Fruit fly (Drosophila melanogaster) ovary, adult (tissue): ENCODE results near the gene CG2887.

ENCODE experiments used
- CG17801 ChIP-seq: fragments of 200-800 bp; optimal IDR thresholded peaks from 2 replicates; lab custom pipeline; 2019; ENCODE audit warnings: missing biosample characterization, mild to moderate bottlenecking, missing genetic modification characterization, moderate library complexity; ENCODE audit not compliant: partially characterized antibody

CG2887 gene

DNA sequence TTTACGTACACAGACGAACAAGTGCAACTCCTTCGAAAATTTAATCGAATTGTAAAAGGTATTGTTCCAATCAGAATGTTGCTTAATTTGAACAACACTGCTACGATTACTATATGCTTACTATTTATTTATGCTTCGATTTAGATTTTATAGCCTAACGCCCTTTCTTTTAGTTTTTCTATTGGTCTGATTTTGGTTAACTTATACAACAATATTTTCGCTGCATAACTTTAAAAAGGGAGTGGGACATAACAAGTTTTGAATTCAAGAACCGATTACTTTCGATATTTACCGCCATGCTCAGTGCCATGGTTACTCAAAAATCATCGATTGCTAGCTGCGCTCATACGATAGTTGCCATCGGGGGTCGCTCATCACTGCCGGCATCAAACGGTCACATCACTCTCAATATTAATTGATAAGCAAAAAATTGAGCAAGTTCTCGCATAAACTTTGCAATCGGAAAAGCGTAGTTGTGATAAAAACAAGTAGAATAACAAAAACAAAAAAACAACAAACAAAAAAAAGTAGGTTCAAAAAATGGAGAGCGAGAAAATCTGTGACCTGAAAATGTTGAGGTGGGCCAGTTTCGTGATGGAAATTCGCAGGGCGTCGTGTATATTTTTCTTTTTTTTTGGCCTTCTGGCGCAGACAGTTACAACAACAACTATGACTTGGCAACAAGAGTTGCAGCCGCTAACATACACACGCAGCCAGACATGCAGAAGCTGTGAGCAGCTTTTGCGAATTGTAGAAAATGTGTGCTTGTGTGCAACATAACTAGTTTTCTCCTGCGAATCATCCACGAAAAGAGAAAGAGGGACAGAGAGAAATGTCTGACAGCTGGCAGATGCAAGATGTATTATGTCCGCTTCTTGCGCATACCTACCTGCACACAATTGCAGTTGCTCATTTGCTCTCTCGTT, at the start of gene CG2887, which contains the start of gene PPP4R2r:
CG2887 (minus strand) TSS at position 51 of the 926 bp plus-strand sequence.
PPP4R2r (plus strand) TSS at position 396 of the 926 bp plus-strand sequence.
- TF ChIP-seq CG17801 = peak; percentile 64

DNA sequence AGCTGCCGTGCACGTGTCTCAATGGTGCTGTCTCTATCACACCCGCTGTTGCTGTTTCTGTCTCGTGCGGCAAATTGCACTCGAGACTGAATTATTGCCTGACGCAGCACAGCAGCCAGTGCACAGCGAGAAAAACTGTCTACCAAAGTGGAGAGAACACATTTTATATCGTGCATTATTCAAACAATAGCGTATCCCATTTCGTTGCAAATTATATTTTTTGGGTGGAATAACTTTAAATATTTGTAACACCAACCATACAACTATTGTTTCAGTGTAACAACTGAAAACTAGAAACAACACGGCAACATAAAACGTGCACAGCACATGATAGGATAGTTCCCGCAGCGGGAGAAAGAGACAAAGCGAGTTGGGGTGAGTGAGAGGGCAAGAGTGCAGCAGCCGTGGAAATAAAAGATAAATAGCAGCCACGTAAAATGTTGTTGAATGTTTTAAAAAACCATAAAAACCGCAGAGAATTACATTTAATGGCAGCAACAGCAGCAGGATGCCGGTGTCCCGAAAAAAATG, 37.1 kb upstream of the CG2887 start:
- no peak for TF ChIP-seq CG17801

DNA sequence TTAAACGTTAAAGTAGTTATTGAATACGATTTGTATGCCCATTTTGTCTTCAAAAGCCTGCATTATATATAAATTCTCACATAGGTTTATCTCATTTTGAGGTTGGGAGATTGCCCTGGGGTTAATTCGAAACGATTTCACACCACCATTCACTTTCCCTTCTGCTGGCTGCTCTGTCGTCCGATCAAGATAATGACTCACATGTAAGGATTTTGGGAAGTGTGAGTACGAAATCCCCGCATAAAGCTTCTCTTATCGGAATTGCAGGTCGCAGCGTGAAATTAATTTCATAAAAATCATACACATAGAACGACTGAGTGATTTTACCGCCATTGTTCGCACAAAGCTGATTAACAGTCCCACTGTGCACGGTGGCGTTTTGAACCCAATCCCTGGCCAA, 36.6 kb upstream of the CG2887 start:
- no peak for TF ChIP-seq CG17801

DNA sequence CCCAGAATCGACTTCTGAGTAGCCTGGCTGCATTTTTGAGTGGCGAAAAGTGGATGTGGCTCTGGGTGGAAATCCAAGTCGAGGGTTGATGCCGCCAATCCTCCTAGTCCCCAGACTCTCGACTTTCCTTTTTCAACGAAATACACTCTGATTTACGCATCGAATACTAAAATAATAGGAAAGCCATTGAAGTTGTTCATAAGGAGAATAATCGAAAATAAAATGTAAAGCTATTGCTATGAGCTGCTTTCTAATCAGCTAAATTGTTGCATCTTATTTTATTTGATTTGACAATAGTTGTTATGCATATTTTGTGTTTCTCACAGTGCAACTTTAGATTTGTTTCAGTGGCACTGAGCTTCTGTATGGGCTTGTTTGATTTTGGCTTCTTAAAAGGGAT, 35.3 kb upstream of the CG2887 start:
- no peak for TF ChIP-seq CG17801

DNA sequence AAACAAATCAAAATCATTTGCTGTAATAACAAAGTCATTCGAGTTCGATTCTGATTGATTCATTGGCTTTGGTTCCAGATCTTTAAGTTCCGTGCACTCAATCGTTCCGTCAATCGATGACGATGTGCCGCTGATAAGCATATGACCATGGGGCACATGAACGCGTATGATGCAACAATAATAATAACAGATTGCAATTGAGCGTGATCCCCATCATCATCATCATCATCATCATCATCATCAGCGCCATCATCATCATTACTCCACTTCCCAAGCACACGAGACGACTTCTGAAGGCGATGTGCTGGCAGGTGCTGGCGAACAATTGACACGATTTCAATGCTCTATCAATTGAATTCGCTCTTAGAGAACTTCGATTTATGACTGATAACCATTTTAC, 18.0 kb upstream of the CG2887 start:
- no peak for TF ChIP-seq CG17801

DNA sequence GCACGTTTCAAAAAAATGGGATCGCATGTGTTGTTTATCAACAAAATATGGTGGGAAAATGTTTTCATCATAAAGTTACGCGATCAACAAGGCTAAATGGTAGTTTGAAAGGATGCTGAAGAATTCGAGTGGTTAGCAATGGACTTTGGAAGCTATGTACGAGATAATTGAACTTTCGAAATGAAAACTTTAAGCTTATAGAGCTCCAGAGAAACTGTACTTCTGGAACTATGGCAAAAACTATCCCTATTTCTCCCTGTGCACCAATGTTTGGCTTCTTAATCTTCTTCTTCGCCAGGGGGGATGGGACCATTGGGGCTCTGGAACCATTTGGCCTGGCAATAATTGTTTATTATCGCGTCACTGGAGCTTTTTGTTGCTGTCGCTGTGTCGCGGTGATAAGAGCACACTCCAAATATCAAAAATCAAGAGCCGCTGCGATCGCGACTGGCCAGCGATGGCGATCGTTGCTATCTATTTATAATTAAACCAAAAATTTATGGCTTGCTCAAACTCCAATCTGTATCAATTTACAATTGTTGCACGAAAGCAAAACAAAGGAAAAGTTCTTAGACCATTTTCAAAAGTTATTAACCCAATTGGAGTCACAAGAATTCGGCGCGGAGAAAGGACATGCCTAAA, 9.8 kb upstream of the CG2887 start:
- TF ChIP-seq CG17801 = no peak

DNA sequence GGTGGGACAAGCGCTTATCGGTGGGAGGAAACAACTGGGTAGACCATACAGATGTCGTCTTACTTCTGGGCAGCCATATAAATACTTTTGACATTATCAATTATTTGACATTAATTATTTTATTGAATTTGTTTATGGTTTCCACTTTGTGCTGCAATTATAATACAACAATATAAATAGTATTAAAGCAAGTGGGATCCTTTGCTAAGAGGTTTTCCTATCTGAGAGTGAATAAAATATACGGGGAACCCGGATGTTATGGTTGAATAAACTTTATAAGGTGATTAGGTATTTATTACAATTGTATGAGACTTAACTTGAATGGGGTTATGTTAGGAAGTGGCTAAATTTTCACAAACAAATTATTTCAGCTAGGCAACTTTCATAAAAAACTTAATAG, 8.8 kb upstream of the CG2887 start, which contains the start of gene CG32687:
CG32687 (minus strand) TSS at position 101 of the 400 bp plus-strand sequence.
- TF ChIP-seq CG17801 = no peak

DNA sequence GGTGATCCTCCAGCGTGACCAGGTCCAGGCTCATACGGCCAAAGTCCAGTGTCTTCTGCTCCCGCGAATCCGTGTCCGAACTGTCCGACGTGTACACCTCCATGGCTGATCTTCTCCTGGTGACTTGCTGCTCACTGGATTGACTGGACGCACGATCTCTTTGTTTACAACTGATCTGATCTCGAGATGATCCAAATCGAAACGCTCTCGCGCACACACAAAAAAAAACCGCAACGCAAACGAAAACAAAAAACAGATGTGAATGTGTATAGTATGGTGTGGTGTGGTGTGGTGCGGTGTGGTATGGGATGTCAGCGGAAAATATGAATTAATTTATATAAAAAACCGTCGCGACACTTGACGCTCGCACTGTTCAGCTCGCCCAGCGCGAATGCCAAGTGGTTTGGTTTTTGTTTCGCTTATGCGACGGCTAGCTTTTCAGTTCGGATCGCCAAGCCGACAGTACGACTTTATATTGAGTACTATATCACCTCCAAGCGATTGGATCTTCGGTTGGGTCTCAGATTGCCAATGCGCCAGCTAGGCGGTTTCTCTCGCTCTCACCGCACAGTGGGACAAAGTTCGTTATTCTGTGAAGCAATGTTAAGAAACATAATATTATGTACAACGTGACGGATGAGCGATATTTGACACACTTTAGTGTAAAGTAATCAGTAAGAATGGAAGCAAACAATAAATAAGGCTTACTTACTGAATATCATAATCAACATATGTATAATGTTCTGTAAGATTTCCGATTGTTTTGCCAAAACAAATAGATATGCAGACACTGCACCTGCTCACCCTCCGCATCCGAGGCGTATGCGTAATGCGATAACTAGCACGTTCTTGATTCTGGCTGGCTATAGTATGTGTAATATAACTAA, 8.1 kb upstream of the CG2887 start:
- peak; percentile 77 for TF ChIP-seq CG17801

DNA sequence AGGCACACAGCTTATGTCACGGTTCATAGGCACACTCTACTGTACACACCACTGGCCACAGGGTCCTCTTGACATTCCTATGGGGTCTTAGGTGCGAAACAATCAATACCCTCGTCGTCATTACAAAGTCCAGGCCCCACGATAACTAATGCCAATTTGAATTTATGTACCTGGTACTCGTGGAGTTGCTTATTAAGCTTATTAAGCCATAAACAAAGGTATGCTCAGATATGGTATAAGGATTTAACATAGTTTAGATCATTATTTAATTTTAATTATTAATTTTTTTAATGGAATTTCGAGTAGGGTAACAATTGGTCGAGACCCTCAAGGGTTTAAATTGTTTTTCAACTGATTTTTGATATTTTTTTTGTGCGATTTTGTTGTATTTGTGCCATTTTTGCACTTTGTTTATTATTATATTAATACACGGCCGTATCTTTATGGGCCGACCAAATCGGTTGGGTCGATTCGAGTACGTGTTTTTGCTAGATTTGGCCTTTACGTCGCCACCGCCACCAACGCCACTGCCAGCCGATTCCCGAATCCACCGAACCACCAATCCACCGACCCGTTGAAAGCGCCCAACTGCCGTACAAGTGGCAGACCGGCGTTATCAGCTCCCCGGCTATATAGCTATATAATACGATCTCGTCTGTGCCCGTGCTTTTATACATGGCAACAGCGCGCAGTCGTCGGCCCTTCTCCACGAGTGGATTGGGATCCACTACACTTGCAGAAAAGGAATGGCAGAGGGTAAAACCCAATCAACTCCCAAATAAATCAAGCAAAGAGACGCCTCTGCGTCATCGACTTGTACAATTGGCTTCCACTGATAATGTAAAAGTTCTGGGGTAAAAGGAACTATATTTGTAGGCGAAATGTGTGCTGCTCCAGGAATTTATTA, 6.2 kb upstream of the CG2887 start:
- peak; percentile 25 for TF ChIP-seq CG17801

DNA sequence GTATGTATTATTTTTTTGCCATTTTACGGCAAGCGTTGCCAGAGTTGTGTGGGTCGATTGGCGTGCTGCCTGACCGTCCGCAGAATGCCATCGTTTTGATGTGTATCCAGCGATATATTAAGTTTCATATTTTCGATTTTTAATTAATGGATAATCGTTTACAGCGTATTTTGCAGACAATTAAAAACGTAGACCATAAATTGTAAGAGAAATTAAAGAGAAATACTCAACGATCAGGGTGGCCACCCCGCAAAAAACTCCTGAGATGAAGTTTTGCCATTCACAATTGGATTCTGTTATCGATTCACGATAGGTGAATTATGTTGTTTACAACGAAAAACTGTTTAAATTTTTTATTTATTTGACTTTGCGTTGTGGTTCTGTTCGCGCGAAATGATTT, 3.7 kb downstream of the CG2887 start, which contains the start of gene nocte:
nocte (minus strand) TSS at position 51 of the 400 bp plus-strand sequence.
- no peak for TF ChIP-seq CG17801

DNA sequence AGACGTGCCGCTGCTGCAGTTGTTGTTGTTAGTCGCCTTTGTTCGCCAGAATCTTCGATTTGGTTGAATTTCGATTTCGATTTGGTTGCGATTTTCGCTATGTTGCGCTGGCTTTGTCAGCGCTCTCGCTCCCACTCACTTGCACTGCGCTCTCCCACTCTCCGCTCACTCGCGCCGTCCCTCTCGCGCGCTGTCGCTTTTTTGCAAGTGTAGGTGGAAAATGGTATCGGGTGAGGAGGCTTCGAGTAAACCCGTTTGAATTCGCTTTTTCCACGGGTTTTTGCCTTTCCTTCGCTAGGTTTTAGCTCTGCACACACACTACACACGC, 4.1 kb downstream of the CG2887 start:
- TF ChIP-seq CG17801 = no peak

DNA sequence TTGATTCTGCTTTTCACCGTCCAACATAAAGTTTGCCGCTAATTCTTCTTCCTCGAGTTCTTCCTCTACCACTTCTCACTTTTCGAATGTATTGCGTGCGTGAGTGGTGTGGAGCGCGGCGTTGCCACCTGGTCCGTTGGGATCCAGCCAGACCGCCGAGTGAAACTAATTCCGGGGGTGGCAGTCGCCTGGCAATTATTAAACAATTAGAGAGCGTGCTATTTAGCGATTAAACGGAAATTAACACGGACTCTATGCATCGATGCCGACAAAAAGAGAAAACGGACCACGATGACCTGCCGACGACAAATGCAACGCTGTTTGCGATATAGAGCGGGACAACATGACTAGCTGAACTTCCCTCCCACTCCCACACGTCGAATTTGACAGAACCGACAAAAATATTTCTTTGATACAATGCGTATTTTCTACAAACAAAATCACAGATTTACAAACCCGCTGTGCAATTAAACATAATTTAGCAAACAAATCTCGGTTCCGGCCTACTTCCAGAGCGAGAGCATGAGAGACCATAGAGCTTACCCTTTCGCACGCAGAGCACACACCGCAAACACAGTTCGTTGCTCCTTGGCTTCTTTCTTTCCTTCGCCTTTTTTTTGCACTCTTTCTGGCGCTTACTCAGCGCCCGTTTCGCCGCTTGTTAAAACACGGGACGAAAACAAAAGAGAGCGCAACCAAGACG, 4.6 kb downstream of the CG2887 start, which contains the start of gene CG2889:
CG2889 (plus strand) TSS at position 429 of the 703 bp plus-strand sequence.
- no peak for TF ChIP-seq CG17801

DNA sequence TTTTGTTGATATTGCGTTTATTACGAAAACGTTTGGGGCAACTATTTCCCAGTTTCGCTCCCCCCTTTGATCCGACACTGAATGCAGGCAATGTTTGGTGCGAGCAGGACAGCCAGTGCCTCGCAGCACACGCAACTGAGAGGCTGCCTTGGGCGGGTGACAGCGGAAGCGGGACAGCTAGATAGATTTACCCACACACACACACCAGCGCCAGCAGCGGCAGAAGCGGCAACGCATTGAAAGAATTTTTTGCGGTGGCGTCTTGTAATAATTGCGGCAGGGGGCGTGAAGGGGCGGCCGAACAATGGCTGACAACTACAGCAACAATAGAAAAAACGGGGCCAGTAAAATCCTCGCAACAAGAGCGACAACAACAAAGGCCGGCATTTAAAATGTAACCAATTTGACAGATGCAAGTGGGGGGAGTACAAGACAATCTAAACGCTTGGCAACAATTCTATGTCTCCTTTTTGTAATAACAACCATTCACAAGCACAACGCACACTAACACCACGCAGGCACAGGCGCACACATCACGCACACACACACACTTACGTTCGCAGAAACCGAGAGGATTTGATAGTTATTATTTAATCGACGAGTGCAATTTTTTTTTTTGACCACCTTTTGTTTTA, 5.6 kb downstream of the CG2887 start:
- peak; percentile 6 for TF ChIP-seq CG17801

DNA sequence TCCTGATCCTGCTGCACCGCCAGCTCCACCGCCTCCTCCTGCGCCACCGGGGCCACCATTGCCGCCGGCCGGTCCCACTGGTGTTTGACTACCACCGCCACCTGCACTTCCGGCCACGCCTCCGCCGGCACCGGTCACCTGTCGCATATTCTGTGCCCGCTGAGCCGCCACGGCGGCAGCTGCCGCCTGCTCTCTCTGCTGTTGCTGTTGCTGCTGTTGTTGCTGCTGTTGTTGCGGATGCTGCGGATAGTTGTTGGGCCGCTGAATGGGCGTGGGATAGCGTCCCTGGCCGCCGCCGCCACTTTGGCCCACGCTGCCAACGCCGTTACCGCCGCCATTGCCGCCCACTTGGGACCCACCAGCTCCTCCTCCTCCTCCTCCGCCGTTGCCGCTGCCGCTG, 13.8 kb downstream of the CG2887 start:
- no peak for TF ChIP-seq CG17801
